Worm (Caenorhabditis elegans): Measurements from ENCODE around the gene C07B5.6.

ce11 chrX:9531640-9532039, 12.8 kb downstream of the C07B5.6 start:
- TF ChIP-seq egl-27 (tag; optimal IDR thresholded peaks at IDR 0.05) (no peak), nhr-77 (tag; optimal IDR thresholded peaks at IDR 0.05) (no peak), nhr-10 (tag; optimal IDR thresholded peaks at IDR 0.05) (no peak), nhr-111 (GFP tag; optimal IDR thresholded peaks at IDR 0.05) (no peak), F49E8.2 (tag; optimal IDR thresholded peaks at IDR 0.05; ENCODE audit: borderline replicate concordance) (no peak), snpc-4 (tag; optimal IDR thresholded peaks at IDR 0.05) (no peak), nhr-28 (tag; optimal IDR thresholded peaks at IDR 0.05) (peak; percentile 45)

Measured in whole organism, L4 larva.